Worm (Caenorhabditis elegans) whole organism, L1 larva: ENCODE measurements around the gene W03G11.4.

Experiments used
- ceh-8 ChIP-seq: fragments of 200-800 bp; sonication (Bioruptor generic); optimal IDR thresholded peaks from 2 replicates; lab custom pipeline; 2018; ENCODE audit warnings: mild to moderate bottlenecking, missing genetic modification characterization, moderate library complexity, missing compliant biosample characterization
- lin-13 ChIP-seq: fragments of 150-350 bp; optimal IDR thresholded peaks from 2 replicates; lab custom pipeline; 2014; ENCODE audit warnings: missing biosample characterization, missing genetic modification reagents, missing genetic modification characterization
- nhr-11 ChIP-seq: fragments of 150-350 bp; optimal IDR thresholded peaks from 2 replicates; lab custom pipeline; 2014; ENCODE audit warnings: missing biosample characterization, missing genetic modification characterization
- nhr-237 ChIP-seq: fragments of 150-350 bp; optimal IDR thresholded peaks from 2 replicates; lab custom pipeline; 2014; ENCODE audit warnings: missing biosample characterization, missing genetic modification characterization
- nhr-77 ChIP-seq: fragments of 150-350 bp; optimal IDR thresholded peaks from 2 replicates; lab custom pipeline; 2014; ENCODE audit warnings: missing biosample characterization, missing genetic modification characterization
- skn-1 ChIP-seq: fragments of 150-350 bp; optimal IDR thresholded peaks from 2 replicates; lab custom pipeline; 2014; ENCODE audit warnings: missing biosample characterization, missing genetic modification characterization
- unc-130 ChIP-seq: fragments of 150-350 bp; optimal IDR thresholded peaks from 2 replicates; lab custom pipeline; 2017; ENCODE audit warnings: missing biosample characterization, missing genetic modification characterization, inconsistent platforms

DNA sequence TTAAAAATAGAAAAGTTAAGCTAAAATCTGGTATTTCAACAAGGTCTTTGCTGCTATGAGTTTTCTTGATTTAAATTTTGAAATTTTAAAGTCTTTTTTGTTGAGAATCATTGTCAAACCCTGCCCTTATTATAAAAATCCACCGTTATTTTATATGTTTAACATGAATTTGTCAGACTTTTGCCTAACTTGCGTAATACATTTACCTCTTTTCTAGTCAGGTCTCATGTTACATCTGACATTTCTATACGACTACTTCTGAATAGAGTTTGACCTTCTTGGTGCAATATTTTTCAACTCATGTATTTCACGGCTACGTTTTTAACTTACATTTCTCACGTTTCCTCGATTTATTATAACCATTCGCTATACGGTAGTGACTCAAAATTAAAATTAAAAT lies 21.1 kb upstream of the W03G11.4 start, which contains the start of gene lgc-15:
- TF ChIP-seq nhr-11 (tag; lab: Kevin White, UChicago) (no peak), nhr-237 (tag; lab: Kevin White, UChicago) (no peak), ceh-8 (no peak), lin-13 (GFP tag; lab: Kevin White, UChicago) (no peak), skn-1 (tag; lab: Kevin White, UChicago) (no peak), nhr-77 (tag; lab: Kevin White, UChicago) (no peak), unc-130 (no peak)
